Fruit fly (Drosophila melanogaster) whole organism, embryonic: ENCODE measurements around the gene CG17111.

Experiments
- Aef1 ChIP-seq: fragments of 200-800 bp; sonication (Bioruptor generic); IDR thresholded peaks from 3 replicates; pipeline ENCODE4 v1.3.6; 2022; ENCODE audit warnings: missing biosample characterization, missing genetic modification characterization
- Asciz ChIP-seq: fragments of 200-800 bp; sonication (Bioruptor generic); optimal IDR thresholded peaks from 2 replicates; lab custom pipeline; 2017; ENCODE audit warnings: missing biosample characterization, mild to moderate bottlenecking, missing genetic modification characterization, missing genetic modification reagents
- CG10209 ChIP-seq: fragments of 200-800 bp; sonication (Bioruptor generic); optimal IDR thresholded peaks from 3 replicates; lab custom pipeline; 2017; ENCODE audit warnings: missing biosample characterization, mild to moderate bottlenecking, missing genetic modification characterization, missing genetic modification reagents
- CG10543 ChIP-seq: fragments of 200-800 bp; sonication (Bioruptor generic); optimal IDR thresholded peaks from 3 replicates; lab custom pipeline; 2017; ENCODE audit warnings: missing biosample characterization, mild to moderate bottlenecking, missing genetic modification characterization, moderate library complexity
- CG11504 ChIP-seq: fragments of 200-800 bp; sonication (Bioruptor generic); optimal IDR thresholded peaks from 3 replicates; lab custom pipeline; 2019; ENCODE audit warnings: missing biosample characterization, mild to moderate bottlenecking, missing genetic modification characterization, moderate library complexity
- CG11560 ChIP-seq: fragments of 200-800 bp; sonication (Bioruptor generic); IDR thresholded peaks from 3 replicates; pipeline ENCODE4 v1.3.6; 2022; ENCODE audit warnings: missing biosample characterization, missing genetic modification characterization
- CG12391 ChIP-seq: fragments of 200-800 bp; sonication (Bioruptor generic); optimal IDR thresholded peaks from 3 replicates; lab custom pipeline; 2018; ENCODE audit warnings: missing biosample characterization, mild to moderate bottlenecking, missing genetic modification characterization, moderate library complexity
- CG12942 ChIP-seq: fragments of 200-800 bp; sonication (Bioruptor generic); optimal IDR thresholded peaks from 3 replicates; lab custom pipeline; 2016; ENCODE audit warnings: missing biosample characterization, missing genetic modification characterization
- CG13424 ChIP-seq: fragments of 200-800 bp; sonication (Bioruptor generic); optimal IDR thresholded peaks from 2 replicates; lab custom pipeline; 2019; ENCODE audit warnings: missing biosample characterization, mild to moderate bottlenecking, missing genetic modification characterization, moderate library complexity
- CG13894 ChIP-seq: fragments of 200-800 bp; sonication (Bioruptor generic); optimal IDR thresholded peaks from 3 replicates; lab custom pipeline; 2018; ENCODE audit warnings: missing biosample characterization, mild to moderate bottlenecking, missing genetic modification characterization, moderate library complexity
- CG17328 ChIP-seq: fragments of 200-800 bp; sonication (Bioruptor generic); IDR thresholded peaks from 2 replicates; pipeline ENCODE4 v1.3.6; 2022; ENCODE audit warnings: missing biosample characterization, missing genetic modification characterization
- CG18262 ChIP-seq: fragments of 200-800 bp; optimal IDR thresholded peaks from 3 replicates; lab custom pipeline; 2019; ENCODE audit warnings: missing biosample characterization, mild to moderate bottlenecking, missing genetic modification characterization, moderate library complexity
- CG2120 ChIP-seq: fragments of 200-800 bp; sonication (Bioruptor generic); optimal IDR thresholded peaks from 3 replicates; lab custom pipeline; 2016; ENCODE audit warnings: missing biosample characterization, missing genetic modification characterization
- CG5245 ChIP-seq: fragments of 200-800 bp; sonication (Bioruptor generic); optimal IDR thresholded peaks from 3 replicates; lab custom pipeline; 2016; ENCODE audit warnings: missing biosample characterization, missing genetic modification characterization
- CG6854 ChIP-seq: fragments of 200-800 bp; sonication (Bioruptor generic); optimal IDR thresholded peaks from 3 replicates; lab custom pipeline; 2017; ENCODE audit warnings: missing biosample characterization, mild to moderate bottlenecking, missing genetic modification characterization
- CG7372 ChIP-seq: fragments of 200-800 bp; sonication (Bioruptor generic); IDR thresholded peaks from 2 replicates; pipeline ENCODE4 v1.3.6; 2022; ENCODE audit warnings: missing biosample characterization, missing genetic modification characterization
- CG7839 ChIP-seq: fragments of 200-800 bp; sonication (Bioruptor generic); optimal IDR thresholded peaks from 3 replicates; lab custom pipeline; 2018; ENCODE audit warnings: missing biosample characterization, mild to moderate bottlenecking, missing genetic modification characterization, moderate library complexity
- Fer2 ChIP-seq: fragments of 200-800 bp; sonication (Bioruptor generic); optimal IDR thresholded peaks from 2 replicates; lab custom pipeline; 2018; ENCODE audit warnings: missing biosample characterization, mild to moderate bottlenecking, missing genetic modification characterization, moderate library complexity
- HmgZ ChIP-seq: fragments of 200-800 bp; sonication (Bioruptor generic); optimal IDR thresholded peaks from 2 replicates; lab custom pipeline; 2018; ENCODE audit warnings: missing biosample characterization, mild to moderate bottlenecking, missing genetic modification characterization
- MBD-R2 ChIP-seq: fragments of 200-800 bp; sonication (Bioruptor generic); IDR thresholded peaks from 2 replicates; pipeline ENCODE4 v1.3.6; 2022; ENCODE audit warnings: missing biosample characterization, missing genetic modification characterization
- NK7.1 ChIP-seq: fragments of 200-800 bp; sonication (Bioruptor generic); optimal IDR thresholded peaks from 3 replicates; lab custom pipeline; 2016; ENCODE audit warnings: missing biosample characterization, missing genetic modification characterization
- Nf-YB ChIP-seq: fragments of 200-800 bp; sonication (Bioruptor generic); optimal IDR thresholded peaks from 3 replicates; lab custom pipeline; 2019; ENCODE audit warnings: missing biosample characterization, mild to moderate bottlenecking, missing genetic modification characterization, moderate library complexity
- Nf-YC ChIP-seq: fragments of 200-800 bp; optimal IDR thresholded peaks from 3 replicates; lab custom pipeline; 2019; ENCODE audit warnings: missing biosample characterization, mild to moderate bottlenecking, missing genetic modification characterization, moderate library complexity
- Rx ChIP-seq: fragments of 200-800 bp; sonication (Bioruptor generic); IDR thresholded peaks from 2 replicates; pipeline ENCODE4 v1.3.6; 2022; ENCODE audit warnings: missing biosample characterization, missing genetic modification characterization
- Scr ChIP-seq: fragments of 200-800 bp; sonication (Bioruptor generic); IDR thresholded peaks from 2 replicates; pipeline ENCODE4 v1.3.6; 2022; ENCODE audit warnings: missing biosample characterization, missing genetic modification characterization; ENCODE audit not compliant: partially characterized antibody
- Sry-δ ChIP-seq: fragments of 200-800 bp; sonication (Bioruptor generic); optimal IDR thresholded peaks from 2 replicates; lab custom pipeline; 2016; ENCODE audit warnings: missing biosample characterization, missing genetic modification characterization
- Ssrp ChIP-seq: fragments of 200-800 bp; sonication (Bioruptor generic); optimal IDR thresholded peaks from 2 replicates; lab custom pipeline; 2018; ENCODE audit warnings: missing biosample characterization, mild to moderate bottlenecking, missing genetic modification characterization, moderate library complexity
- ab ChIP-seq: fragments of 200-800 bp; sonication (Bioruptor generic); optimal IDR thresholded peaks from 2 replicates; lab custom pipeline; 2016; ENCODE audit warnings: missing biosample characterization, missing genetic modification characterization
- al ChIP-seq: fragments of 200-800 bp; sonication (Bioruptor generic); IDR thresholded peaks from 2 replicates; pipeline ENCODE4 v1.3.6; 2022; ENCODE audit warnings: missing biosample characterization, missing genetic modification characterization
- amos ChIP-seq: fragments of 200-800 bp; sonication (Bioruptor generic); IDR thresholded peaks from 2 replicates; pipeline ENCODE4 v1.3.6; 2022; ENCODE audit warnings: missing biosample characterization, missing genetic modification characterization; ENCODE audit not compliant: partially characterized antibody
- aop ChIP-seq: fragments of 200-800 bp; sonication (Bioruptor generic); IDR thresholded peaks from 2 replicates; pipeline ENCODE4 v1.3.6; 2022; ENCODE audit warnings: missing biosample characterization, missing genetic modification characterization
- chn ChIP-seq: fragments of 200-800 bp; sonication (Bioruptor generic); optimal IDR thresholded peaks from 2 replicates; lab custom pipeline; 2016; ENCODE audit warnings: missing biosample characterization, missing genetic modification characterization
- croc ChIP-seq: fragments of 200-800 bp; sonication (Bioruptor generic); conservative IDR thresholded peaks from 3 replicates; pipeline ENCODE4 v1.3.6; 2022; ENCODE audit warnings: missing biosample characterization, missing genetic modification characterization
- crol ChIP-seq: fragments of 200-800 bp; sonication (Bioruptor generic); IDR thresholded peaks from 2 replicates; pipeline ENCODE4 v1.3.6; 2022; ENCODE audit warnings: missing biosample characterization, missing genetic modification characterization
- disco-r ChIP-seq: fragments of 200-800 bp; sonication (Bioruptor generic); optimal IDR thresholded peaks from 2 replicates; lab custom pipeline; 2016; ENCODE audit warnings: missing biosample characterization, missing genetic modification characterization
- dm ChIP-seq: fragments of 200-800 bp; sonication (Bioruptor generic); optimal IDR thresholded peaks from 3 replicates; lab custom pipeline; 2016; ENCODE audit warnings: missing biosample characterization, missing genetic modification characterization
- ems ChIP-seq: fragments of 200-800 bp; sonication (Bioruptor generic); optimal IDR thresholded peaks from 3 replicates; lab custom pipeline; 2016; ENCODE audit warnings: missing biosample characterization, missing genetic modification characterization
- jing ChIP-seq: fragments of 200-800 bp; sonication (Bioruptor generic); optimal IDR thresholded peaks from 2 replicates; lab custom pipeline; 2018; ENCODE audit warnings: missing biosample characterization, mild to moderate bottlenecking, missing genetic modification characterization
- luna ChIP-seq: fragments of 200-800 bp; sonication (Bioruptor generic); optimal IDR thresholded peaks from 2 replicates; lab custom pipeline; 2016; ENCODE audit warnings: missing biosample characterization, missing genetic modification characterization
- org-1 ChIP-seq: fragments of 200-800 bp; sonication (Bioruptor generic); optimal IDR thresholded peaks from 2 replicates; lab custom pipeline; 2017; ENCODE audit warnings: missing biosample characterization, missing genetic modification characterization
- pfk ChIP-seq: fragments of 200-800 bp; sonication (Bioruptor generic); optimal IDR thresholded peaks from 2 replicates; lab custom pipeline; 2018; ENCODE audit warnings: missing biosample characterization, mild to moderate bottlenecking, missing genetic modification characterization, moderate library complexity
- psq ChIP-seq: fragments of 200-800 bp; sonication (Bioruptor generic); optimal IDR thresholded peaks from 2 replicates; lab custom pipeline; 2017; ENCODE audit warnings: missing biosample characterization, missing genetic modification characterization
- rib ChIP-seq: fragments of 200-800 bp; sonication (Bioruptor generic); IDR thresholded peaks from 2 replicates; pipeline ENCODE4 v1.3.6; 2022; ENCODE audit warnings: missing biosample characterization, missing genetic modification characterization
- sima ChIP-seq: fragments of 200-800 bp; sonication (Bioruptor generic); optimal IDR thresholded peaks from 2 replicates; lab custom pipeline; 2016; ENCODE audit warnings: missing biosample characterization, missing genetic modification characterization
- sob ChIP-seq: fragments of 200-800 bp; sonication (Bioruptor generic); IDR thresholded peaks from 2 replicates; pipeline ENCODE4 v1.3.6; 2022; ENCODE audit warnings: missing biosample characterization, missing genetic modification characterization
- tll ChIP-seq, 2 experiments: fragments of 200-800 bp in 1 of 2; fragments of >200 bp in 1 of 2; sonication (Bioruptor generic) in 1 of 2; optimal IDR thresholded peaks; 2 replicates each; lab custom pipeline; 2017 to 2019; ENCODE audit warnings: missing biosample characterization in 2 of 2, missing genetic modification characterization in 2 of 2, mild to moderate bottlenecking in 1 of 2, moderate library complexity in 1 of 2
- tup ChIP-seq: fragments of 200-800 bp; sonication (Bioruptor generic); optimal IDR thresholded peaks from 2 replicates; lab custom pipeline; 2016; ENCODE audit warnings: missing biosample characterization, mild to moderate bottlenecking, missing genetic modification characterization, moderate library complexity
- twi ChIP-seq: fragments of 200-800 bp; optimal IDR thresholded peaks from 2 replicates; lab custom pipeline; 2019; ENCODE audit warnings: missing biosample characterization, mild to moderate bottlenecking, missing genetic modification characterization, moderate library complexity
- vnd ChIP-seq: fragments of 200-800 bp; sonication (Bioruptor generic); IDR thresholded peaks from 3 replicates; pipeline ENCODE4 v1.3.6; 2022; ENCODE audit warnings: missing biosample characterization, missing genetic modification characterization; ENCODE audit not compliant: partially characterized antibody

Gene CG17111

DNA sequence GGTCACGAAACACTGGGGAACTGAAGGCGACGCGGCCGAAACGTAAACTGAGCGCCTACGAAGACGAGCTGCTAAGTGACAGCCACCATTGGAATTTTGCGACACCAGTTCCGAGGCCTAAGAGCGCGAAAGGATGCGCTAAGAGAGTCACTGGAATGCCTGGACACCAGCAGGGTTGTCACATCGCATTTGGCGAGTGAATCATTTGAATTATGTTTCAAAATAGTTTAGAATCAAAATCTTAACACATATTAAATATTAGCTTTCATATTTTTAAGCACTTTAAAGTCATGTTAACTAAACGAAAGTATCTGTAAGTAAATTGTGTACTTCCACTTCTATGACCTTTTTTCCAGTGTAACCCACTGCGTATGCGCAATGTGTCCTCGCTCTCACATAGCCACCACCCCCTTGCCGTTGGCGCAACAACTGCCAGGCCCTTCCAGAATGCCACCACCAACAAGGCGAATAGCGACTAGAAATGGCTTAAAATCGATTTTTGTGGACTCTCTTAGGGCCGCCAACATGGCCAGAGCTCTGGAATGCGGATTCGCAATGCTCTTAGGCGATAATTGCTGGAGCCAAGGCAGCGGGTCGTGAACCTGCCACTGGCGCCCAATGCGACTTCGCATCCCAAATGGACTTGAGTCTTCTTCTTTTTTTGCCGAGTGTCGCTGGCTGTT lies 45.8 kb upstream of the CG17111 start, which contains the start of gene Cow (continued):
- TF ChIP-seq CG11504 (peak; percentile 74), CG6854 (GFP tag; lab: Kevin White, UChicago) (peak; percentile 69), sob (peak; percentile 72), MBD-R2 (GFP tag; lab: Robert Waterston, UW) (peak; percentile 39; the same call in 1 of the 2 replicates), vnd (GFP tag; lab: Robert Waterston, UW) (no peak), CG17328 (GFP tag; lab: Robert Waterston, UW) (peak; percentile 55; the same call in 1 of the 2 replicates), Sry-δ (GFP tag; lab: Kevin White, UChicago) (peak; percentile 26), CG12942 (GFP tag; lab: Kevin White, UChicago) (peak; percentile 28), tll (GFP tag; optimal IDR thresholded peaks at IDR 0.05; lab: Kevin White, UChicago) (no peak), Aef1 (peak; percentile 60; the same call in 2 of the 3 replicates), ab (GFP tag; lab: Kevin White, UChicago) (no peak), CG7839 (tag; lab: Kevin White, UChicago) (peak; percentile 70), NK7.1 (GFP tag; lab: Kevin White, UChicago) (no peak), CG12391 (tag; lab: Kevin White, UChicago) (peak; percentile 62), CG18262 (tag; lab: Kevin White, UChicago) (peak; percentile 31), disco-r (GFP tag; lab: Kevin White, UChicago) (no peak), dm (GFP tag; lab: Kevin White, UChicago) (no peak), ems (GFP tag; lab: Kevin White, UChicago) (peak; percentile 36), Ssrp (tag; lab: Kevin White, UChicago) (peak; percentile 27), CG2120 (GFP tag; lab: Kevin White, UChicago) (peak; percentile 88), luna (GFP tag; lab: Kevin White, UChicago) (peak; percentile 8), psq (GFP tag; lab: Kevin White, UChicago) (no peak), HmgZ (peak; percentile 61), Rx (0 out of 2 replicates have a peak, but pooled peaks have one; percentile 36), pfk (no peak), amos (no peak), Nf-YC (peak; percentile 24), sima (no peak), org-1 (GFP tag; lab: Kevin White, UChicago) (peak; percentile 56), crol (GFP tag; lab: Robert Waterston, UW) (peak; percentile 25; the same call in 1 of the 2 replicates), rib (GFP tag; lab: Robert Waterston, UW) (no peak), Scr (GFP tag; lab: Robert Waterston, UW) (no peak), CG5245 (GFP tag; lab: Kevin White, UChicago) (peak; percentile 4), jing (GFP tag; lab: Kevin White, UChicago) (no peak), CG10543 (GFP tag; lab: Kevin White, UChicago) (peak; percentile 21), twi (tag; lab: Kevin White, UChicago) (no peak), Asciz (GFP tag; lab: Kevin White, UChicago) (peak; percentile 42), Fer2 (peak; percentile 27), al (peak; percentile 43; the same call in 1 of the 2 replicates), CG10209 (GFP tag; lab: Kevin White, UChicago) (peak; percentile 60), CG13894 (tag; lab: Kevin White, UChicago) (peak; percentile 49), tup (GFP tag; lab: Kevin White, UChicago) (peak; percentile 3), aop (GFP tag; lab: Robert Waterston, UW) (no peak), Nf-YB (GFP tag; lab: Kevin White, UChicago) (peak; percentile 12), croc (GFP tag; lab: Robert Waterston, UW) (no peak), chn (GFP tag; lab: Kevin White, UChicago) (no peak), CG7372 (peak; percentile 70), CG13424 (peak; percentile 65), CG11560 (peak; percentile 65)
